Worm (Caenorhabditis elegans): ENCODE results near the gene Y97E10AR.2.
A peak's percentile ranks its signal among the peaks of the same experiment; 100 is the strongest.

Y97E10AR.2 gene

ce11 chrV:7980993-7981595 is 14.9 kb upstream of the Y97E10AR.2 start, which contains the start of gene F26D11.1 (continued):
- TF ChIP-seq nhr-90 (tag; optimal IDR thresholded peaks at IDR 0.05) (no peak), hlh-12 (tag; optimal IDR thresholded peaks at IDR 0.05) (no peak), cebp-2 (GFP tag; IDR thresholded peaks at IDR 0.05) (no peak), hsf-1 (GFP tag; IDR thresholded peaks at IDR 0.05) (no peak), nhr-80 (tag; optimal IDR thresholded peaks at IDR 0.05) (no peak), lsl-1 (GFP tag; optimal IDR thresholded peaks at IDR 0.05) (peak; percentile 74), let-607 (tag; optimal IDR thresholded peaks at IDR 0.05) (no peak), madf-6 (GFP tag; IDR thresholded peaks at IDR 0.05) (peak; percentile 82)

DNA sequence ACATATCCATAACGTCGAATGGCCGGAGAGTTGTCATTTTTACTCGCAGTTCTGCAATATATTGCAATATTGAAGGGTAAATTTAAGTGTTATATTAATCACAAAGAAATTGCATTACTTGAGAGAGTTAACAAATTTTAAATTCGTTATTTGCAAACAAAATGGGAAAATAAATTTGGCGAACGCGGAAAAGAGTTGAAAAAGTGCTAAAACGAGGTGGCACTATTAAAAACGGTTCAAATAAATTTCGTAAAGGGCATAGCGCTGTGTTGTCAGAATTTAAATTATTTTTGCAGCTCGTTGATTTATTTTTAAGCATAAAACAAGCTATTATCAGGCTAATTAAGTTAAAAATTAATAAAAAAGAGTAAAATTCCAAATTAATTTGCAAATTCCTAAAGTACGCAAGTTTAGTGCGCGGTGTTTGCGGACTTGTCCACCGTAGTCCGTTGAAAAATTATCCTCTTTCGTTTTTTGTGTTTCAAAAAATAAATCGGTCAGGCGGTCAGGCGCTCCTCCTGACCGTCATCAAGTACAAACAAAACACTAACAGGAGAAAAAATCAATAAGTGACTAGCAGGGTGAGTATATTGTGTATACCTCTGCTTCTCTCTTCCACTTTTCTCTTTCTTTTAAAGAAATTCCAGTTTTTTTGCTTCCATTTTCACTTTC is 12.5 kb upstream of the Y97E10AR.2 start, which contains the start of the genes natb-1 and abhd-12:
Gene natb-1 (minus strand): TSS at position 51 of the 672 bp plus-strand sequence.
Gene abhd-12 (plus strand): TSS at position 499 of the 672 bp plus-strand sequence.
- TF ChIP-seq attf-5 (GFP tag; optimal IDR thresholded peaks at IDR 0.05) (peak; percentile 91), hrde-1 (tag; optimal IDR thresholded peaks at IDR 0.05; ENCODE audit: borderline replicate concordance) (no peak), ekl-4 (GFP tag; IDR thresholded peaks at IDR 0.05) (no peak), nhr-90 (tag; optimal IDR thresholded peaks at IDR 0.05) (no peak), F23B12.7 (tag; optimal IDR thresholded peaks at IDR 0.05; ENCODE audit: insufficient read depth) (peak; percentile 10), lin-40 (tag; optimal IDR thresholded peaks at IDR 0.05) (no peak), bed-1 (GFP tag; IDR thresholded peaks at IDR 0.05) (no peak), ztf-22 (GFP tag; optimal IDR thresholded peaks at IDR 0.05) (no peak), madf-8 (GFP tag; conservative IDR thresholded peaks at IDR 0.05) (no peak), aptf-3 (GFP tag; IDR thresholded peaks at IDR 0.05) (no peak), sptf-2 (GFP tag; optimal IDR thresholded peaks at IDR 0.05) (no peak), Y53G8AR.9 (GFP tag; conservative IDR thresholded peaks at IDR 0.05) (no peak), let-526 (GFP tag; IDR thresholded peaks at IDR 0.05) (no peak), ceh-79 (tag; optimal IDR thresholded peaks at IDR 0.05) (no peak), dox-1 (GFP tag; IDR thresholded peaks at IDR 0.05) (no peak), mxl-1 (tag; optimal IDR thresholded peaks at IDR 0.05) (no peak), nfya-1 (tag; optimal IDR thresholded peaks at IDR 0.05; ENCODE audit: borderline replicate concordance, insufficient read depth) (no peak), tlf-1 (GFP tag; optimal IDR thresholded peaks at IDR 0.05) (no peak), B0336.3 (GFP tag; IDR thresholded peaks at IDR 0.05) (no peak), mcd-1 (GFP tag; IDR thresholded peaks at IDR 0.05) (no peak), hlh-26 (GFP tag; conservative IDR thresholded peaks at IDR 0.05) (no peak), F57C9.4 (tag; optimal IDR thresholded peaks at IDR 0.05) (no peak), snpc-4 (GFP tag; optimal IDR thresholded peaks at IDR 0.05) (no peak), snpc-4 (tag; optimal IDR thresholded peaks at IDR 0.05) (peak in 2 of 4 experiments; percentile 18 to 19), ztf-18 (tag; optimal IDR thresholded peaks at IDR 0.05) (peak; percentile 3), ceh-100 (GFP tag; IDR thresholded peaks at IDR 0.05) (no peak), nhr-80 (tag; optimal IDR thresholded peaks at IDR 0.05) (peak; percentile 22), cebp-1 (GFP tag; IDR thresholded peaks at IDR 0.05) (no peak), cebp-1 (tag; optimal IDR thresholded peaks at IDR 0.05) (peak; percentile 46), nhr-27 (tag; optimal IDR thresholded peaks at IDR 0.05) (no peak), zfh-2 (GFP tag; conservative IDR thresholded peaks at IDR 0.05) (no peak), lsl-1 (GFP tag; optimal IDR thresholded peaks at IDR 0.05) (peak; percentile 57), lin-54 (GFP tag; optimal IDR thresholded peaks at IDR 0.05) (peak; percentile 1), lin-26 (GFP tag; IDR thresholded peaks at IDR 0.05) (no peak), egl-44 (GFP tag; IDR thresholded peaks at IDR 0.05) (no peak)
